Fruit fly (Drosophila melanogaster): Measurements from ENCODE around the gene drn.

DNA sequence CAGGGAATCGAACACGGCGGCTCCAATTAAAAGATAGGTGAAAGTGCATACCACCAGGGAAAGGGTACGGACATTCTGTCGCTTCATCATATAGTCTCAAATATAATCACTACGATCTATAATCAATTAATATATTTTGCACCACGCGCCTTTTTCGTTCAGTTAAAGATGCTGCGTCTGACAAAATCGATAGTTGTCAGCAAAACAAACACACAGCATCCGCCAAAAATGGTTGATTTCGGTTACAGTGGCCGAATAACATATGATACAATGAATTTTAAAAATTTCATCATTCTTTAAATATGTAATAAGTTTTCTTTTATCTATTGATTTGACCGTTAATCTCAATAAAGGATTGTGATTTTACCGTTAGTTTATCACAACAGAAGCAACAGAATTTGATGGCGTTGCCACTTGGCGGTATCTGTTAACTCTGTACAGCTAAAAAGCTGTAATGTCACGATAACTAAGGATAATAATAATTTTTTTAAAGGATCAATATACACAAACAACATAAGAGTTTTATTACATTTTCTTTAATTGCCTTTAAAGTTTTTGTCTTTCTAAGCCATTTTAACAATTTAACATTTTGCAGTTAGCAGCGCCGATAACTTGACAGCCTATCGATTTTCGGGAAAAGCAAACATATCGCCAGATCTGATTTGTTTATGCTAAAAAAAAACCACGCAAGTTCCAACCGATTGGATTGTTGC is 72.1 kb downstream of the drn start, which contains the start of the genes Task7 and alpha-Man-IIa:
- TF ChIP-seq ey (GFP tag; optimal IDR thresholded peaks at IDR 0.05) (no peak), OdsH (GFP tag; optimal IDR thresholded peaks at IDR 0.05) (no peak)

All from whole organism, wandering third instar larva.